Worm (Caenorhabditis elegans) whole organism, L1 larva: ENCODE data around the gene fipr-6.
A peak's percentile ranks its signal among the peaks of the same experiment; 100 is the strongest.

Source experiments
- ceh-82 ChIP-seq, 3 experiments: fragments of 150-350 bp in 1 of 3; sonication (generic microtip) in 2 of 3; optimal IDR thresholded peaks; 2 replicates each; lab custom pipeline; 2014 to 2017; ENCODE audit warnings: missing biosample characterization in 3 of 3, missing genetic modification characterization in 3 of 3
- egl-27 ChIP-seq, 2 experiments: fragments of 150-350 bp in 1 of 2; sonication (generic microtip); optimal IDR thresholded peaks; 3 replicates each; lab custom pipeline; 2017 to 2018; ENCODE audit warnings: missing biosample characterization in 2 of 2, missing genetic modification characterization in 2 of 2, missing genetic modification reagents in 2 of 2
- elt-2 ChIP-seq: sonication (generic microtip); optimal IDR thresholded peaks from 2 replicates; lab custom pipeline; 2016; ENCODE audit warnings: missing genetic modification characterization, mild to moderate bottlenecking, inconsistent platforms, missing compliant biosample characterization, missing genetic modification reagents
- mep-1 ChIP-seq: fragments of 150-350 bp; optimal IDR thresholded peaks from 2 replicates; lab custom pipeline; 2014; ENCODE audit warnings: missing biosample characterization, missing genetic modification characterization
- nhr-11 ChIP-seq: fragments of 150-350 bp; optimal IDR thresholded peaks from 2 replicates; lab custom pipeline; 2014; ENCODE audit warnings: missing biosample characterization, missing genetic modification characterization
- rnt-1 ChIP-seq: sonication (generic microtip); optimal IDR thresholded peaks from 2 replicates; lab custom pipeline; 2016; ENCODE audit warnings: mild to moderate bottlenecking, missing genetic modification characterization, moderate library complexity, missing compliant biosample characterization
- skn-1 ChIP-seq: fragments of 150-350 bp; optimal IDR thresholded peaks from 2 replicates; lab custom pipeline; 2014; ENCODE audit warnings: missing biosample characterization, missing genetic modification characterization
- sox-4 ChIP-seq: sonication (generic microtip); optimal IDR thresholded peaks from 2 replicates; lab custom pipeline; 2016; ENCODE audit warnings: missing genetic modification characterization, missing compliant biosample characterization
- unc-130 ChIP-seq: fragments of 150-350 bp; optimal IDR thresholded peaks from 2 replicates; lab custom pipeline; 2017; ENCODE audit warnings: missing biosample characterization, missing genetic modification characterization, inconsistent platforms
- unc-62 ChIP-seq: fragments of 150-350 bp; optimal IDR thresholded peaks from 2 replicates; lab custom pipeline; 2014; ENCODE audit warnings: missing biosample characterization, missing genetic modification reagents, missing genetic modification characterization

DNA sequence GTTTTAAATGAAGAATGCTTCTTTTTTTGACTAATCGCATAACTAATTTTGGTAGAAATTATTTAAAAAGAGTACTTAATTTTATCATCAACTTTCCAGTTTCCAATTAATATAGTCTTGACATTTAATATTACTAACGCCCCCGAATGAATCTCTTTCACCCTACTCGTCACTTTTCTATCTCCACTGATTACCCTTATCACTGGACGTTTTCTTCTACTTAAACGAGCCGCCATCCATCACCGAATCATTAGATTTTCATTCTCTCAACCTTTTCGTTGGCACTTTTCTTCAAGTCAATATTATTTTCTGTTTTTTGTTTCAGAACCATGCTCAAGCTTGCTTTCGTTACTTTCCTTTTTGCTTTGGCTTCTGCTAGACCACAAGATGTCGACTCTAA is 46.5 kb downstream of the fipr-6 start, which contains the start of gene lys-1:
- no peak for TF ChIP-seq nhr-11 (tag; lab: Kevin White, UChicago)
- no peak for TF ChIP-seq unc-130 (tag; lab: Kevin White, UChicago)
- TF ChIP-seq egl-27 (tag; optimal IDR thresholded peaks at IDR 0.05; lab: Kevin White, UChicago), result no peak
- no peak for TF ChIP-seq unc-62
- TF ChIP-seq mep-1 (tag; lab: Kevin White, UChicago), result no peak
- no peak for TF ChIP-seq sox-4 (tag; lab: Kevin White, UChicago)
- no peak for TF ChIP-seq skn-1 (tag; lab: Kevin White, UChicago)
- no peak for TF ChIP-seq ceh-82 (tag; optimal IDR thresholded peaks at IDR 0.05; lab: Kevin White, UChicago)
- TF ChIP-seq rnt-1 (tag; lab: Kevin White, UChicago), result no peak
- TF ChIP-seq elt-2 (tag; lab: Kevin White, UChicago), result peak; percentile 54
